Fruit fly (Drosophila melanogaster) whole organism: ENCODE measurements around the gene Smu1.

Experiments
- CG8478 ChIP-seq: fragments of >200 bp; optimal IDR thresholded peaks from 2 replicates; lab custom pipeline; 2018; ENCODE audit warnings: inconsistent platforms
- Dll ChIP-seq: fragments of >200 bp; optimal IDR thresholded peaks from 2 replicates; lab custom pipeline; 2017
- EcR ChIP-seq, 2 experiments: fragments of >200 bp; optimal IDR thresholded peaks; 2 replicates each; lab custom pipeline; 2017; ENCODE audit warnings: missing biosample characterization in 2 of 2, missing genetic modification characterization in 2 of 2, missing genetic modification reagents in 2 of 2
- pan ChIP-seq: fragments of >200 bp; optimal IDR thresholded peaks from 2 replicates; lab custom pipeline; 2017
- psq ChIP-seq: fragments of >200 bp; optimal IDR thresholded peaks from 2 replicates; lab custom pipeline; 2017
- usp ChIP-seq: fragments of >200 bp; optimal IDR thresholded peaks from 2 replicates; lab custom pipeline; 2017; ENCODE audit warnings: missing biosample characterization, missing genetic modification characterization, mixed read lengths

Gene Smu1

dm6 chr3R:19001701-19002100 lies 20.6 kb upstream of the Smu1 start:
- TF ChIP-seq pan, result no peak
- no peak for TF ChIP-seq Dll (lab: Kevin White, UChicago)
- TF ChIP-seq CG8478 (lab: Kevin White, UChicago), result no peak

dm6 chr3R:18999906-19000451 lies 18.9 kb upstream of the Smu1 start:
- TF ChIP-seq pan (no peak), psq (lab: Kevin White, UChicago) (no peak), EcR (GFP tag; optimal IDR thresholded peaks at IDR 0.05; lab: Kevin White, UChicago) (no peak), CG8478 (lab: Kevin White, UChicago) (no peak), usp (GFP tag; lab: Kevin White, UChicago) (no peak), Dll (lab: Kevin White, UChicago) (no peak)

dm6 chr3R:18998370-18998769 lies 17.2 kb upstream of the Smu1 start:
- TF ChIP-seq EcR (GFP tag; optimal IDR thresholded peaks at IDR 0.05; lab: Kevin White, UChicago) (no peak), psq (lab: Kevin White, UChicago) (no peak), usp (GFP tag; lab: Kevin White, UChicago) (no peak), pan (no peak), Dll (lab: Kevin White, UChicago) (no peak), CG8478 (lab: Kevin White, UChicago) (no peak)

DNA sequence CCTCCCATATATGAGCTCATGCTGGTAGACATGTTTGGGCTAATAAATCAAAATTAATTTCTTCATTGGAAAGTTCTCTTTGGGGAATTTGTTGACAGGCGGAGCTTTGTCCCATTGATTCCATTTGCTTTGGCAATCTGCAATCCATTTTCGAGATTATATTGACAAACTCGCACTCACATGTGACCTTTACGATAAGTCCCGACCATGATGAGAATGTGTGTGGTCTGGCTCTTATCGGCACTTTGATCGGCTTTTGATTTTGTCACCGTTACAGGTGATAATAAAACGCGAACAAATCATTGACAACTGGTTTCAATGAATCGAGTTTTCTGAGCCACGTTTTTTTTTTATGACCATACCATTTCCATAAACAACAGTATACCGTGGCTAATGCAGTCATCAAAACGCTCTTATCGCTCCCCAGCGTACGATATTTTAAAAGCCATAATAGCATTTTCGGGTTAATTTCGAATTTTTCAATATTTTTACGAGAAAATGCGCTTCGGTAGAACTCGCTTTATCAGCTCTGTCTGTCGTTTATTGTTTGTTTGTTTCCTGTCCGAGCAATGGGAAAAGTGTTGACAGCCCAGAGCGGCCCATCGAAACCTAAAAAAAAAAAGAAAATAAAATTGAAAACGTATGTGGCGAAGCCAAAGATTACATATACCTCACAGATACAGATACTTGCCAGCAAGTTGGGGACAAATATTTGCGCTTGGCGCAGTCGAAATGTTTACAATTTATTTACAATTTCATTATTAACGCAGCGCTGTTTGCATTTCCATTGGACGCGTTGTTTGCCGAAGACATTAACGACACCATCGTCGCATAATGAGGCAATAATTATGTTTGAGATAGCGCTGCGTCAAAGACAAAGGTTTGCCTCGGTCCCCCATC lies 16.5 kb upstream of the Smu1 start:
- TF ChIP-seq Dll (lab: Kevin White, UChicago) (no peak), usp (GFP tag; lab: Kevin White, UChicago) (no peak), psq (lab: Kevin White, UChicago) (no peak), pan (no peak), CG8478 (lab: Kevin White, UChicago) (no peak), EcR (GFP tag; optimal IDR thresholded peaks at IDR 0.05; lab: Kevin White, UChicago) (no peak)

- no peak for TF ChIP-seq Dll (lab: Kevin White, UChicago)
- TF ChIP-seq EcR (GFP tag; optimal IDR thresholded peaks at IDR 0.05; lab: Kevin White, UChicago), result peak; percentile 67 to 71
- no peak for TF ChIP-seq usp (GFP tag; lab: Kevin White, UChicago)
Measured at dm6 chr3R:18995556-18996272, 14.6 kb upstream of the Smu1 start.

DNA sequence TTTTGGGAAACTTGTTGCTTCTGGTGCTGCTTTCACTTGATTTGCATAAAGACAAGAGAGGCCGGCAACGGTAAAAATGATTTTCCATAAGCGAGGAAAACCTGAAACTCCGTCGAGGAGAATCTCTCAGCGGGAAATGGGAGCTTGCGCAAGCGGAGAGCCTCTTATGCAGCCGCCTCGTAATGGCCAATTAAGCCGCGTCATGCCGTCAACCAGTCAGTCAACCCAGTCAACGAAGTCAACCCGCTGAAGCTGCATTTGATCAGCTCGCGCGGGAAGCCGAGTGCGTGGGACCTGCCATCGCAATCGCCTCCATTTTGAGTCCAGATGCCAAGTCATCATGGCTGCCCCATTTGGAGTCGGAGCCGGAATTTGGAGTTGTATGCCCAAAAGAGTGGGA lies 12.0 kb upstream of the Smu1 start:
- no peak for TF ChIP-seq EcR (GFP tag; optimal IDR thresholded peaks at IDR 0.05; lab: Kevin White, UChicago)
- no peak for TF ChIP-seq Dll (lab: Kevin White, UChicago)
- TF ChIP-seq CG8478 (lab: Kevin White, UChicago), result no peak
- no peak for TF ChIP-seq psq (lab: Kevin White, UChicago)
- no peak for TF ChIP-seq usp (GFP tag; lab: Kevin White, UChicago)
- TF ChIP-seq pan, result no peak

dm6 chr3R:18991721-18992120 lies 10.6 kb upstream of the Smu1 start:
- no peak for TF ChIP-seq psq (lab: Kevin White, UChicago)
- TF ChIP-seq EcR (GFP tag; optimal IDR thresholded peaks at IDR 0.05; lab: Kevin White, UChicago), result no peak
- TF ChIP-seq Dll (lab: Kevin White, UChicago), result no peak
- TF ChIP-seq CG8478 (lab: Kevin White, UChicago), result no peak
- no peak for TF ChIP-seq pan
- no peak for TF ChIP-seq usp (GFP tag; lab: Kevin White, UChicago)

- TF ChIP-seq psq (lab: Kevin White, UChicago), result no peak
- TF ChIP-seq pan, result no peak
- TF ChIP-seq usp (GFP tag; lab: Kevin White, UChicago), result no peak
- no peak for TF ChIP-seq EcR (GFP tag; optimal IDR thresholded peaks at IDR 0.05; lab: Kevin White, UChicago)
- TF ChIP-seq CG8478 (lab: Kevin White, UChicago), result no peak
- TF ChIP-seq Dll (lab: Kevin White, UChicago), result no peak
Measured at dm6 chr3R:18990514-18990913, 9.4 kb upstream of the Smu1 start.

dm6 chr3R:18989819-18990137 lies 8.7 kb upstream of the Smu1 start:
- TF ChIP-seq Dll (lab: Kevin White, UChicago) (no peak), CG8478 (lab: Kevin White, UChicago) (no peak), pan (no peak), usp (GFP tag; lab: Kevin White, UChicago) (no peak), EcR (GFP tag; optimal IDR thresholded peaks at IDR 0.05; lab: Kevin White, UChicago) (no peak), psq (lab: Kevin White, UChicago) (no peak)

DNA sequence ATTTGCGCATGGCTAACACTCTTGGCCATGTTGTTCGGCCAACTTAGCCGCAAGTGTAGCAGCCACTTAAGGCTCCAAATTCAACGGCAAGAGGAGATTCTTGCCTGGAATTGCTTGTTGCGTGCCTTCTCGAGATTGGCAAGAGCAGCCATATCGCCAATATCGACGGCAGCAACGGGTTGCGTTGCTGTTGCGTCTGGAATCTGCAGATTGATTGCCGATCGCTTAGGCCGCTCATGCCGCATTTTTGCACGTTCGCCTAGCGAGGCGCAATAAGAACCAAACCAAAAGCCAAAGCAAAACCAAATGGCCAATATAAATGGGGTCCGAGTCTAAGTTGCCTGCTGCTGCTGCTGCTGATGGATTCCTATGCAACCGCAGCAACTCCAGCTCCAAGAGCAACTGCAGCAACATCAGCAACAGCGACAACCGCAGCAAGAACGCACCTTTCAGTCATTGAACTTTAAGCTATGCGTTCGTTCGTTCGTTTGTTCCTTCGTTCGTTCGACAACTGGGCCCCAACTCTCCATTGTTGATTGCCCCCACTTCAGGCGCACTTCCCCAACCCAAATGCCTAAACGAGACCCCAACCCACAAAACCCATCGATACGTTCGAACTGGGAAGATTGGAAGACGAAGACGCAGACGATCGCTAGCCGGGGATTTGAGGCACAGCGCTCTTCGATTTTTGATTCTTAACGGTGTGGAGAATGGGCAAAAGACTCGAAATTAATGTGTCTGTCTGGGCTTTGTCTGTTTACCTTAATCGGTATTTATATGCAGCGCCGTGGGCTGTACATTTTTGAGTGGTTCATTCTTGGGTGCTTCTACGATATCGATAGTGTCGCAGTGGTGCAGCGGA lies 8.1 kb upstream of the Smu1 start:
- no peak for TF ChIP-seq CG8478 (lab: Kevin White, UChicago)
- TF ChIP-seq EcR (GFP tag; optimal IDR thresholded peaks at IDR 0.05; lab: Kevin White, UChicago), result no peak
- no peak for TF ChIP-seq usp (GFP tag; lab: Kevin White, UChicago)
- no peak for TF ChIP-seq pan
- TF ChIP-seq psq (lab: Kevin White, UChicago), result no peak
- TF ChIP-seq Dll (lab: Kevin White, UChicago), result no peak
